Worm (Caenorhabditis elegans): ENCODE results near the gene H23L24.1.

Gene H23L24.1

ce11 chrIV:8743654-8744332 lies 25.5 kb downstream of the H23L24.1 start, which contains the start of gene F21D5.7 (continued):
- TF ChIP-seq D2030.7 (GFP tag; IDR thresholded peaks at IDR 0.05) (peak; percentile 27; the same call in 1 of the 2 replicates), ZK185.1 (tag; optimal IDR thresholded peaks at IDR 0.05; ENCODE audit: poor library complexity, severe bottlenecking) (peak; percentile 63), efl-1 (GFP tag; optimal IDR thresholded peaks at IDR 0.05) (peak; percentile 37), unc-62 (GFP tag; optimal IDR thresholded peaks at IDR 0.05) (peak; percentile 24), ztf-26 (tag; optimal IDR thresholded peaks at IDR 0.05) (no peak), dpff-1 (tag; optimal IDR thresholded peaks at IDR 0.05) (no peak), attf-3 (GFP tag; conservative IDR thresholded peaks at IDR 0.05) (0 out of 2 replicates have a peak, but pooled peaks have one; percentile 41), snpc-1.3 (tag; optimal IDR thresholded peaks at IDR 0.05; ENCODE audit: insufficient read depth) (peak; percentile 34), madf-10 (tag; optimal IDR thresholded peaks at IDR 0.05) (peak; percentile 69), pha-4 (tag; optimal IDR thresholded peaks at IDR 0.05) (peak; percentile 25), K11D2.4 (GFP tag; IDR thresholded peaks at IDR 0.05) (peak; percentile 71; the same call in 1 of the 2 replicates), cebp-1 (GFP tag; IDR thresholded peaks at IDR 0.05) (peak; percentile 22; the same call in 1 of the 2 replicates), cebp-1 (tag; optimal IDR thresholded peaks at IDR 0.05) (peak; percentile 93), ceh-100 (GFP tag; IDR thresholded peaks at IDR 0.05) (no peak), hlh-26 (GFP tag; conservative IDR thresholded peaks at IDR 0.05) (no peak), ceh-27 (GFP tag; optimal IDR thresholded peaks at IDR 0.05) (peak; percentile 43), mcd-1 (GFP tag; IDR thresholded peaks at IDR 0.05) (peak; percentile 75), Y53G8AR.9 (GFP tag; conservative IDR thresholded peaks at IDR 0.05) (peak; percentile 81), madf-6 (GFP tag; IDR thresholded peaks at IDR 0.05) (peak; percentile 69), hlh-12 (tag; optimal IDR thresholded peaks at IDR 0.05) (no peak), dpl-1 (GFP tag; optimal IDR thresholded peaks at IDR 0.05) (peak; percentile 13)

ce11 chrIV:8745591-8746302 lies 27.5 kb downstream of the H23L24.1 start, which contains the start of the genes F20C5.7 and parg-1:
Gene F20C5.7, minus strand, starts transcription at chrIV:8745691.
Gene parg-1, plus strand, starts transcription at chrIV:8746252.
- TF ChIP-seq snpc-1.1 (tag; optimal IDR thresholded peaks at IDR 0.05; ENCODE audit: insufficient read depth) (no peak), Y53G8AR.9 (GFP tag; conservative IDR thresholded peaks at IDR 0.05) (0 out of 2 replicates have a peak, but pooled peaks have one; percentile 14)

- TF ChIP-seq nfyb-1 (GFP tag; IDR thresholded peaks at IDR 0.05) (0 out of 2 replicates have a peak, but pooled peaks have one; percentile 36), F39B2.1 (GFP tag; IDR thresholded peaks at IDR 0.05) (no peak)
Measured at ce11 chrIV:8748967-8749366, 30.7 kb downstream of the H23L24.1 start.

ce11 chrIV:8752492-8752891 lies 34.2 kb downstream of the H23L24.1 start:
- peak; percentile 28 for TF ChIP-seq athp-1 (tag; optimal IDR thresholded peaks at IDR 0.05)
- 0 out of 2 replicates have a peak, but pooled peaks have one; percentile 26 for TF ChIP-seq hsf-1 (GFP tag; IDR thresholded peaks at IDR 0.05)
- TF ChIP-seq madf-6 (GFP tag; IDR thresholded peaks at IDR 0.05), result peak; percentile 57; the same call in 1 of the 2 replicates
- TF ChIP-seq snpc-1.1 (tag; optimal IDR thresholded peaks at IDR 0.05; ENCODE audit: insufficient read depth), result no peak
- TF ChIP-seq lin-54 (GFP tag; optimal IDR thresholded peaks at IDR 0.05), result peak; percentile 44
- TF ChIP-seq tbp1 (GFP tag; optimal IDR thresholded peaks at IDR 0.05), result peak; percentile 24
- no peak for TF ChIP-seq nhr-80 (tag; optimal IDR thresholded peaks at IDR 0.05)
- TF ChIP-seq F33H1.4 (GFP tag; IDR thresholded peaks at IDR 0.05), result no peak
- TF ChIP-seq tlf-1 (GFP tag; optimal IDR thresholded peaks at IDR 0.05), result no peak
- no peak for TF ChIP-seq mes-4 (tag; optimal IDR thresholded peaks at IDR 0.05)
- TF ChIP-seq ets-4 (GFP tag; optimal IDR thresholded peaks at IDR 0.05), result no peak
- TF ChIP-seq snpc-1.3 (tag; optimal IDR thresholded peaks at IDR 0.05; ENCODE audit: insufficient read depth), result no peak
- TF ChIP-seq B0336.3 (GFP tag; IDR thresholded peaks at IDR 0.05), result peak; percentile 69
- no peak for TF ChIP-seq sea-2 (GFP tag; IDR thresholded peaks at IDR 0.05)
- no peak for TF ChIP-seq pha-4 (tag; optimal IDR thresholded peaks at IDR 0.05)
- TF ChIP-seq Y56A3A.18 (GFP tag; IDR thresholded peaks at IDR 0.05), result no peak
- TF ChIP-seq xnd-1 (tag; optimal IDR thresholded peaks at IDR 0.05), result peak; percentile 1
- no peak for TF ChIP-seq snpc-4 (GFP tag; optimal IDR thresholded peaks at IDR 0.05)
- peak in 1 of 4 experiments; percentile 0 for TF ChIP-seq snpc-4 (tag; optimal IDR thresholded peaks at IDR 0.05)
- TF ChIP-seq ama-1 (optimal IDR thresholded peaks at IDR 0.05), result no peak
- peak in 1 of 2 experiments; percentile 45 for TF ChIP-seq ama-1 (GFP tag; optimal IDR thresholded peaks at IDR 0.05)
- TF ChIP-seq egrh-3 (GFP tag; IDR thresholded peaks at IDR 0.05), result no peak
- TF ChIP-seq ceh-100 (GFP tag; IDR thresholded peaks at IDR 0.05), result no peak

Data from whole organism, young adult.